Fruit fly (Drosophila melanogaster) whole organism, pupa: ENCODE measurements around the gene CG5026.

ENCODE experiments used
- CG10348 ChIP-seq: fragments of 200-800 bp; sonication (Bioruptor generic); IDR thresholded peaks from 2 replicates; pipeline ENCODE4 v1.3.6; 2022; ENCODE audit warnings: missing biosample characterization, missing genetic modification characterization
- CG12605 ChIP-seq: fragments of 200-800 bp; sonication (Bioruptor generic); IDR thresholded peaks from 2 replicates; pipeline ENCODE4 v1.3.6; 2022; ENCODE audit warnings: missing biosample characterization, missing genetic modification characterization
- CG13204 ChIP-seq: fragments of 200-800 bp; sonication (Bioruptor generic); optimal IDR thresholded peaks from 2 replicates; lab custom pipeline; 2018; ENCODE audit warnings: missing biosample characterization, mild to moderate bottlenecking, missing genetic modification characterization, moderate library complexity
- CG14655 ChIP-seq: fragments of 200-800 bp; sonication (Bioruptor generic); optimal IDR thresholded peaks from 3 replicates; lab custom pipeline; 2017; ENCODE audit warnings: mild to moderate bottlenecking, missing biosample characterization, missing genetic modification reagents, missing genetic modification characterization
- CG15710 ChIP-seq: fragments of 200-800 bp; sonication (Bioruptor generic); optimal IDR thresholded peaks from 2 replicates; lab custom pipeline; 2018; ENCODE audit warnings: missing biosample characterization, mild to moderate bottlenecking, missing genetic modification characterization, moderate library complexity
- CG17806 ChIP-seq: fragments of 200-800 bp; sonication (Bioruptor generic); optimal IDR thresholded peaks from 2 replicates; lab custom pipeline; 2018; ENCODE audit warnings: missing biosample characterization, mild to moderate bottlenecking, missing genetic modification characterization, moderate library complexity
- CG32121 ChIP-seq: fragments of 200-800 bp; sonication (Bioruptor generic); IDR thresholded peaks from 2 replicates; pipeline ENCODE4 v1.3.6; 2022; ENCODE audit warnings: missing biosample characterization, missing genetic modification characterization
- CG34367 ChIP-seq: fragments of 200-800 bp; sonication (Bioruptor generic); optimal IDR thresholded peaks from 2 replicates; lab custom pipeline; 2018; ENCODE audit warnings: missing biosample characterization, mild to moderate bottlenecking, missing genetic modification characterization
- CG4496 ChIP-seq: fragments of 200-800 bp; sonication (Bioruptor generic); IDR thresholded peaks from 3 replicates; pipeline ENCODE4 v1.3.6; 2022; ENCODE audit warnings: missing biosample characterization, missing genetic modification characterization
- CG8159 ChIP-seq: fragments of 200-800 bp; sonication (Bioruptor generic); optimal IDR thresholded peaks from 3 replicates; lab custom pipeline; 2018; ENCODE audit warnings: missing biosample characterization, mild to moderate bottlenecking, missing genetic modification characterization, moderate library complexity
- CG8301 ChIP-seq: fragments of 200-800 bp; sonication (Bioruptor generic); optimal IDR thresholded peaks from 2 replicates; lab custom pipeline; 2018; ENCODE audit warnings: missing biosample characterization, mild to moderate bottlenecking, missing genetic modification characterization
- CG9948 ChIP-seq: fragments of 200-800 bp; sonication (Bioruptor generic); optimal IDR thresholded peaks from 2 replicates; lab custom pipeline; 2018; ENCODE audit warnings: missing biosample characterization, mild to moderate bottlenecking, missing genetic modification characterization, moderate library complexity
- D1 ChIP-seq: fragments of 200-800 bp; sonication (Bioruptor generic); optimal IDR thresholded peaks from 2 replicates; lab custom pipeline; 2018; ENCODE audit warnings: missing biosample characterization, mild to moderate bottlenecking, missing genetic modification characterization, moderate library complexity
- EcR ChIP-seq: fragments of 200-800 bp; sonication (Bioruptor generic); optimal IDR thresholded peaks from 3 replicates; lab custom pipeline; 2019; ENCODE audit warnings: missing biosample characterization, missing genetic modification characterization, mild to moderate bottlenecking, moderate library complexity, missing genetic modification reagents
- Ets98B ChIP-seq: fragments of 200-800 bp; sonication (Bioruptor generic); IDR thresholded peaks from 2 replicates; pipeline ENCODE4 v1.3.6; 2022; ENCODE audit warnings: missing biosample characterization, missing genetic modification characterization
- Pif1A ChIP-seq: fragments of 200-800 bp; sonication (Bioruptor generic); optimal IDR thresholded peaks from 3 replicates; lab custom pipeline; 2016; ENCODE audit warnings: missing biosample characterization, missing genetic modification characterization
- Pif1B ChIP-seq: fragments of 200-800 bp; sonication (Bioruptor generic); optimal IDR thresholded peaks from 3 replicates; lab custom pipeline; 2016; ENCODE audit warnings: missing biosample characterization, missing genetic modification characterization
- Snoo ChIP-seq: fragments of 200-800 bp; sonication (Bioruptor generic); optimal IDR thresholded peaks from 3 replicates; lab custom pipeline; 2017; ENCODE audit warnings: missing biosample characterization, mild to moderate bottlenecking, missing genetic modification characterization, inconsistent platforms
- fd96Ca ChIP-seq: fragments of 200-800 bp; sonication (Bioruptor generic); IDR thresholded peaks from 3 replicates; pipeline ENCODE4 v1.3.6; 2022; ENCODE audit warnings: missing biosample characterization, missing genetic modification characterization
- gl ChIP-seq: fragments of 200-800 bp; sonication (Bioruptor generic); optimal IDR thresholded peaks from 2 replicates; lab custom pipeline; 2018; ENCODE audit warnings: missing biosample characterization, mild to moderate bottlenecking, missing genetic modification characterization
- rn ChIP-seq: fragments of 200-800 bp; sonication (Bioruptor generic); IDR thresholded peaks from 2 replicates; pipeline ENCODE4 v1.3.6; 2022; ENCODE audit warnings: missing biosample characterization, missing genetic modification characterization

The CG5026 gene

dm6 chr3L:9009738-9010137 lies 41.4 kb downstream of the CG5026 start, which contains the start of gene CG5194:
CG5194 (minus strand) TSS chr3L:9009838.
- TF ChIP-seq CG8301 (tag; lab: Kevin White, UChicago): no peak
- no peak for TF ChIP-seq Snoo (tag; lab: Kevin White, UChicago)
- TF ChIP-seq CG14655 (GFP tag; lab: Kevin White, UChicago): no peak
- TF ChIP-seq CG10348 (GFP tag; lab: Robert Waterston, UW): no peak
- no peak for TF ChIP-seq CG32121 (GFP tag; lab: Robert Waterston, UW)
- no peak for TF ChIP-seq D1 (tag; lab: Kevin White, UChicago)
- TF ChIP-seq CG9948: no peak
- TF ChIP-seq Pif1B (GFP tag; lab: Kevin White, UChicago): no peak
- TF ChIP-seq Ets98B: no peak
- TF ChIP-seq CG17806 (tag; lab: Kevin White, UChicago): no peak
- TF ChIP-seq CG34367: no peak
- no peak for TF ChIP-seq CG12605
- TF ChIP-seq CG15710 (tag; lab: Kevin White, UChicago): no peak
- TF ChIP-seq CG8159 (tag; lab: Kevin White, UChicago): no peak
- TF ChIP-seq, all 21 proteins: peak for 0

- TF ChIP-seq CG15710 (tag; lab: Kevin White, UChicago) (peak; percentile 1), rn (GFP tag; lab: Robert Waterston, UW) (no peak), Pif1B (GFP tag; lab: Kevin White, UChicago) (no peak), CG8159 (tag; lab: Kevin White, UChicago) (peak; percentile 37), CG32121 (GFP tag; lab: Robert Waterston, UW) (no peak)
- TF ChIP-seq, all 21 proteins: peak for 2
These were observed 43.4 kb downstream of the CG5026 start for dm6 chr3L:9011485-9012389.

- TF ChIP-seq CG9948: no peak
- TF ChIP-seq CG13204: no peak
- no peak for TF ChIP-seq EcR (GFP tag; lab: Kevin White, UChicago)
- TF ChIP-seq CG12605: no peak
- no peak for TF ChIP-seq CG17806 (tag; lab: Kevin White, UChicago)
- TF ChIP-seq fd96Ca (GFP tag; lab: Robert Waterston, UW): no peak
- TF ChIP-seq rn (GFP tag; lab: Robert Waterston, UW): no peak
- TF ChIP-seq CG8301 (tag; lab: Kevin White, UChicago): no peak
- TF ChIP-seq CG32121 (GFP tag; lab: Robert Waterston, UW): no peak
- TF ChIP-seq Ets98B: no peak
- no peak for TF ChIP-seq CG34367
- no peak for TF ChIP-seq gl (tag; lab: Kevin White, UChicago)
- no peak for TF ChIP-seq CG4496 (GFP tag; lab: Robert Waterston, UW)
- TF ChIP-seq CG8159 (tag; lab: Kevin White, UChicago): no peak
These were observed 45.4 kb downstream of the CG5026 start for dm6 chr3L:9013745-9014144.

dm6 chr3L:9017414-9017813 lies 49.1 kb downstream of the CG5026 start:
- no peak for TF ChIP-seq CG13204
- no peak for TF ChIP-seq CG8301 (tag; lab: Kevin White, UChicago)
- no peak for TF ChIP-seq fd96Ca (GFP tag; lab: Robert Waterston, UW)
- no peak for TF ChIP-seq CG9948
- TF ChIP-seq Pif1A: no peak
- TF ChIP-seq CG17806 (tag; lab: Kevin White, UChicago): no peak
- TF ChIP-seq Snoo (tag; lab: Kevin White, UChicago): no peak
- no peak for TF ChIP-seq CG15710 (tag; lab: Kevin White, UChicago)
- no peak for TF ChIP-seq rn (GFP tag; lab: Robert Waterston, UW)
- no peak for TF ChIP-seq CG10348 (GFP tag; lab: Robert Waterston, UW)
- TF ChIP-seq Pif1B (GFP tag; lab: Kevin White, UChicago): no peak
- no peak for TF ChIP-seq CG34367
- no peak for TF ChIP-seq gl (tag; lab: Kevin White, UChicago)
- no peak for TF ChIP-seq CG12605
- TF ChIP-seq CG32121 (GFP tag; lab: Robert Waterston, UW): no peak
- no peak for TF ChIP-seq EcR (GFP tag; lab: Kevin White, UChicago)
- no peak for TF ChIP-seq Ets98B
- no peak for TF ChIP-seq D1 (tag; lab: Kevin White, UChicago)
- TF ChIP-seq, all 21 proteins: peak for 0

dm6 chr3L:9019196-9019662 lies 50.9 kb downstream of the CG5026 start, which contains the start of gene Doc2:
Doc2 (minus strand) TSS chr3L:9019246.
- TF ChIP-seq CG13204 (no peak), CG32121 (GFP tag; lab: Robert Waterston, UW) (no peak), Pif1A (no peak), CG34367 (no peak), rn (GFP tag; lab: Robert Waterston, UW) (no peak), CG8301 (tag; lab: Kevin White, UChicago) (no peak), CG12605 (no peak), Snoo (tag; lab: Kevin White, UChicago) (no peak), CG9948 (no peak), CG14655 (GFP tag; lab: Kevin White, UChicago) (no peak)
